Worm (Caenorhabditis elegans): ENCODE data around the gene mom-1.

- peak; percentile 58 for TF ChIP-seq egl-27 (tag; optimal IDR thresholded peaks at IDR 0.05)
- no peak for TF ChIP-seq snpc-4 (tag; optimal IDR thresholded peaks at IDR 0.05)
- TF ChIP-seq C34F6.9 (tag; optimal IDR thresholded peaks at IDR 0.05): no peak
- TF ChIP-seq nhr-237 (tag; optimal IDR thresholded peaks at IDR 0.05): no peak
- TF ChIP-seq elt-3 (tag; optimal IDR thresholded peaks at IDR 0.05): no peak
- no peak for TF ChIP-seq mdl-1 (tag; optimal IDR thresholded peaks at IDR 0.05)
- TF ChIP-seq zag-1 (tag; optimal IDR thresholded peaks at IDR 0.05): no peak
- TF ChIP-seq skn-1 (tag; optimal IDR thresholded peaks at IDR 0.05): no peak
- TF ChIP-seq nhr-77 (tag; optimal IDR thresholded peaks at IDR 0.05): no peak
- TF ChIP-seq F13H6.1 (tag; optimal IDR thresholded peaks at IDR 0.05): no peak
- no peak for TF ChIP-seq ztf-4 (tag; optimal IDR thresholded peaks at IDR 0.05)
- peak; percentile 22 for TF ChIP-seq fos-1 (tag; optimal IDR thresholded peaks at IDR 0.05)
Observed at ce11 chrX:6320887-6321286, 28.0 kb downstream of the mom-1 start.
